Fruit fly (Drosophila melanogaster) whole organism: ENCODE measurements around the gene sni.

Experiments used
- CG8478 ChIP-seq: fragments of >200 bp; optimal IDR thresholded peaks from 2 replicates; lab custom pipeline; 2018; ENCODE audit warnings: inconsistent platforms
- Dll ChIP-seq: fragments of >200 bp; optimal IDR thresholded peaks from 2 replicates; lab custom pipeline; 2017
- EcR ChIP-seq, 2 experiments: fragments of >200 bp; optimal IDR thresholded peaks; 2 replicates each; lab custom pipeline; 2017; ENCODE audit warnings: missing biosample characterization in 2 of 2, missing genetic modification characterization in 2 of 2, missing genetic modification reagents in 2 of 2
- pan ChIP-seq: fragments of >200 bp; optimal IDR thresholded peaks from 2 replicates; lab custom pipeline; 2017
- psq ChIP-seq: fragments of >200 bp; optimal IDR thresholded peaks from 2 replicates; lab custom pipeline; 2017
- usp ChIP-seq: fragments of >200 bp; optimal IDR thresholded peaks from 2 replicates; lab custom pipeline; 2017; ENCODE audit warnings: missing biosample characterization, missing genetic modification characterization, mixed read lengths

Gene sni

DNA sequence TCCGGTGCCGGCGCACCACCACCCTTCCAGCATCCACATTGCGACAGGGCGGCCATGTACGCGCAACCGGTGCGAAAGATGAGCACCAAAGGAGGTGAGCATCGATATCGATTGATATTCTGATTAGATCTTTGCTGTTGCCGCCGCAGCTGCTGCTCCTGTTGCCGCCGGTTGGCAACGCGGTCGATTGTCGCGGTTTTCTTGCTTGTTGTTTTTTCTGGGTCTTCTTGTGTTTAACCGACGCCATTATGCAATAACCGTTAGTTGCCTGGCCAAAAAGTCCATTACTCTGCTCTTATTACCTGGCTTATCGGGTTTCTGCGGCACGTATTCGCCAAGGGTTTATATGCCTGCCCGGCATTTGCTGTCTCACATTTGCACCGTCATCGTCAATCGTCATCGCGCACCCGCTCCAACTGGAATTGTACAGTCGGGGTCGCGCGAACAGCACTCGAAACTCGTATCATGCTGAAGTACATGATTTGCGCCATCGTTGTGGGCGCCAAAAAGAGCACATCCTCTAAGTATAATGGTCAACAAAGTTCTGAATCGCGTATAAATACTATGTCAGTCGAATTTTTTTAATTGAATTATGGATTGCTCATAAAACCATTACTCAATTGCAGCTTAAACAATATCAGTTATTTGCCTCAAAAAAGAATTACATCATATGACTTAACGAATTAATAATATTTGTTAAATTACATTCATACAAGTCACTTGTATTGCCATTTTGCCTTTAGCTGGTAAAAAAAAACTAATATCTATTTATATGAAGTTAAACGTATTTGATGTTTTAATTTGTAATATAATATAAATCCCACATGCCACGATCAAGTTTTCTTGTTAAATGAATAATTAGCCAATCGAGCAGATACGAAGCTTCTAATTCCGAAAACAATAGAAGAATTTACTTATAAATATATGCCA lies at the start of gene sni:
TSS of gene sni (minus strand) at position 51 of the 930 bp plus-strand sequence.
- TF ChIP-seq Dll (no peak), pan (no peak), usp (GFP tag; lab: Kevin White, UChicago) (no peak), CG8478 (no peak), psq (lab: Kevin White, UChicago) (no peak), EcR (GFP tag; optimal IDR thresholded peaks at IDR 0.05; lab: Kevin White, UChicago) (no peak)

- TF ChIP-seq pan, result no peak
- no peak for TF ChIP-seq psq (lab: Kevin White, UChicago)
- TF ChIP-seq Dll, result no peak
- TF ChIP-seq usp (GFP tag; lab: Kevin White, UChicago), result no peak
- no peak for TF ChIP-seq CG8478
- no peak for TF ChIP-seq EcR (GFP tag; optimal IDR thresholded peaks at IDR 0.05; lab: Kevin White, UChicago)
Observed at dm6 chrX:8286859-8287258, 43.0 kb upstream of the sni start.

DNA sequence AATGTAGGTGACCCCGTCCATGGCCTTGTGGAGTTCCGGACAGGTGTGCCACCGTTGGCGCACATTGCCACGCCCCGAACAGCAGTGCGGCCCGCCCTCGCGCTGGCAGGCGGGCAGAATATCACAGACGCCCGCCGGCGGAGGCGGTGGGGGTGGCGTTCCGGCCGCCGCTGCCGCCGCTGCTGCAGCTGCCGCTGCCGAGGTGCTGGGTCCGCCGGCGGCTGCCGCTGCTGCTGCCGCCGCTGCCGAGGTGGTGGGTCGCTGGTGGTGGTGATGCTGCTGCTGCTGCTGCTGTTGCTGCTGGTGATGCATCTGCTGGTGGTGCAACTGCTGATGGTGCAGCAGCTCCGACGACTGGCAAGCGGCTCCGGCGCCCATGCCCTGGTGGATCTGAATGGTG lies 41.2 kb upstream of the sni start:
- TF ChIP-seq psq (lab: Kevin White, UChicago), result no peak
- TF ChIP-seq Dll, result no peak
- no peak for TF ChIP-seq usp (GFP tag; lab: Kevin White, UChicago)
- no peak for TF ChIP-seq CG8478
- TF ChIP-seq pan, result no peak
- no peak for TF ChIP-seq EcR (GFP tag; optimal IDR thresholded peaks at IDR 0.05; lab: Kevin White, UChicago)

dm6 chrX:8273799-8274484 lies 30.1 kb upstream of the sni start, which contains the start of gene CG15343:
CG15343 (minus strand) TSS chrX:8273806.
- TF ChIP-seq EcR (GFP tag; optimal IDR thresholded peaks at IDR 0.05; lab: Kevin White, UChicago) (no peak), usp (GFP tag; lab: Kevin White, UChicago) (no peak), psq (lab: Kevin White, UChicago) (no peak), pan (no peak), Dll (no peak), CG8478 (no peak)

dm6 chrX:8273291-8273690 lies 29.5 kb upstream of the sni start, which contains the start of gene CG1636:
CG1636 (plus strand) TSS chrX:8273412.
- no peak for TF ChIP-seq Dll
- TF ChIP-seq psq (lab: Kevin White, UChicago), result no peak
- TF ChIP-seq EcR (GFP tag; optimal IDR thresholded peaks at IDR 0.05; lab: Kevin White, UChicago), result no peak
- TF ChIP-seq CG8478, result no peak
- no peak for TF ChIP-seq usp (GFP tag; lab: Kevin White, UChicago)
- no peak for TF ChIP-seq pan

DNA sequence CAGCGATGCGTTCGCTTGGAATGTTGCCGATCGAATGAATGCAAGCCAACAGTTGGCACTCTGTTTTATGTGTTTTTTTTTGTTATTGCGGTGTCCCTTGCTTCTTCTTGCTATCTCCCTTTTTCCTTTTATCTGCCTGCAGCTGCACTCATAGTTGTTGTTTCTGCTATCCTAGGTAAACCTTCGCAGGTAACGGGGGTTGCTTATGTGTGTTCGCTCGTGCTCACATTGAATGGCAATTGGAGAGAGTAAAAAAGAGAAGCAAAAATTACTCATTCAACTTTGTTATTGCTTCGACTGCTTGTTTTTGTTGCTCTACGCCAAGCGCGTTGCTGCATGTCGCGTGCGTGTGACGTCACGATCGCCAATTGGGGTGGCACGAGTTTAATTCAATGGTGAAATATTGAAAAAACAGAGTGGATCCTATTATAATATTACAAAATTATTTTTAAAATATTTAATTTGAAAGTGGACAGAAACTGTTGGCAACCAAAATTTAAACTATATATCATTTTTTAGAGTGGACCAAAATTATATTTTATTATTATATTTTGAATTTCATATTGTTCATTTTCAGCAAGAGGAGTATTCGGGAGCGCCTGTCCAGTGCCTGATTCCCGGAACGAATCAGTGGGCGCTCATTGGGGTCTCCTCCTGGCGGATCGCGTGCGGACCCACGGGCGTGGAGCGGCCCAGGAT lies 27.7 kb upstream of the sni start, which contains the start of gene Corp:
TSS of gene Corp (minus strand) at position 47 of the 699 bp plus-strand sequence.
- TF ChIP-seq CG8478, result no peak
- TF ChIP-seq Dll, result no peak
- no peak for TF ChIP-seq pan
- no peak for TF ChIP-seq psq (lab: Kevin White, UChicago)
- TF ChIP-seq EcR (GFP tag; optimal IDR thresholded peaks at IDR 0.05; lab: Kevin White, UChicago), result no peak
- no peak for TF ChIP-seq usp (GFP tag; lab: Kevin White, UChicago)

dm6 chrX:8265261-8265660 lies 21.4 kb upstream of the sni start:
- TF ChIP-seq pan (no peak), Dll (no peak), EcR (GFP tag; optimal IDR thresholded peaks at IDR 0.05; lab: Kevin White, UChicago) (no peak), usp (GFP tag; lab: Kevin White, UChicago) (no peak), CG8478 (no peak), psq (lab: Kevin White, UChicago) (no peak)

dm6 chrX:8263236-8263635 lies 19.4 kb upstream of the sni start:
- TF ChIP-seq EcR (GFP tag; optimal IDR thresholded peaks at IDR 0.05; lab: Kevin White, UChicago) (no peak), pan (no peak), psq (lab: Kevin White, UChicago) (no peak), usp (GFP tag; lab: Kevin White, UChicago) (no peak), CG8478 (no peak), Dll (no peak)

- TF ChIP-seq psq (lab: Kevin White, UChicago), result no peak
- no peak for TF ChIP-seq CG8478
- TF ChIP-seq pan, result no peak
- no peak for TF ChIP-seq Dll
- TF ChIP-seq usp (GFP tag; lab: Kevin White, UChicago), result no peak
- TF ChIP-seq EcR (GFP tag; optimal IDR thresholded peaks at IDR 0.05; lab: Kevin White, UChicago), result no peak
Observed at dm6 chrX:8259881-8260280, 16.1 kb upstream of the sni start.

- TF ChIP-seq pan, result no peak
- no peak for TF ChIP-seq CG8478
- no peak for TF ChIP-seq usp (GFP tag; lab: Kevin White, UChicago)
- no peak for TF ChIP-seq EcR (GFP tag; optimal IDR thresholded peaks at IDR 0.05; lab: Kevin White, UChicago)
- no peak for TF ChIP-seq psq (lab: Kevin White, UChicago)
- no peak for TF ChIP-seq Dll
Observed at dm6 chrX:8258281-8258802, 14.5 kb upstream of the sni start.

DNA sequence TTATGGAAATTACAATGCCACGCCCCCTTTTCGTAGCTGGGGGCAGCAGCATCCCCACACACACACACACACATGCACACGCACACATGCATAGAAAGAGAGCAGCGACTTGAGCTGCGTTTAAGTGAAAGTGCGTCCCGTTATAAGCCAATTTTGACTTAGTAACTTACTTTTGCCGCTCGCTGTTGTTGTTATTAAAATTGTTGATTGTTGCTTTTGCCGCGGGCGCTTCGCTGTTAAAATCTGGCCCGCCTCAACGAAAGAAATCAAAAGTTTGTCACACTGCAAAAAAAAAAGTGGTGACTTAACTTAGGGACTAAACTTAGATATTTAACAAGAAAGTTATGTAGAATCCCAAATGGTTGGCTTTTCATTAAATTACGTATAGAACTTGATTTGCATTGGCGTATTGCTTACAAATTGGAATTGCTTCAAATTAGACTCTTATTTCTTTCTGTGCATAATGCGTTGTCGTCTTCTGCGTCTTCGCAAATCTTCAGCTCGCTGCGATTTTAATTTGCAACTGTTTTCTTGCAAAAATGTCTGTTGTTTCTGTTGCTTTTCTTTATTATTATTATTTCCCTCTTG lies 11.0 kb upstream of the sni start:
- no peak for TF ChIP-seq CG8478
- no peak for TF ChIP-seq psq (lab: Kevin White, UChicago)
- no peak for TF ChIP-seq pan
- TF ChIP-seq Dll, result no peak
- no peak for TF ChIP-seq usp (GFP tag; lab: Kevin White, UChicago)
- no peak for TF ChIP-seq EcR (GFP tag; optimal IDR thresholded peaks at IDR 0.05; lab: Kevin White, UChicago)
